Worm (Caenorhabditis elegans) whole organism, midembryonic: Measurements from ENCODE around the gene acy-1.

Experiments used
- T22C8.4 ChIP-seq: fragments of 200-800 bp; sonication (Bioruptor generic); IDR thresholded peaks from 2 replicates; pipeline ENCODE4 v1.3.6; 2022; ENCODE audit warnings: missing genetic modification characterization, missing compliant biosample characterization
- med-1 ChIP-seq: sonication (generic microtip); optimal IDR thresholded peaks from 2 replicates; lab custom pipeline; 2017; ENCODE audit warnings: missing genetic modification characterization, mild to moderate bottlenecking, missing compliant biosample characterization, antibody characterized with exemption, missing genetic modification reagents; ENCODE audit not compliant: insufficient read depth
- ref-1 ChIP-seq: fragments of 200-800 bp; sonication (Bioruptor generic); conservative IDR thresholded peaks from 2 replicates; pipeline ENCODE4 v1.3.6; 2022; ENCODE audit warnings: missing genetic modification reagents, missing genetic modification characterization, missing compliant biosample characterization
- tab-1 ChIP-seq: fragments of 200-800 bp; sonication (Bioruptor generic); IDR thresholded peaks from 2 replicates; pipeline ENCODE4 v1.3.6; 2022; ENCODE audit warnings: missing genetic modification characterization, missing compliant biosample characterization
- ztf-23 ChIP-seq: fragments of 200-800 bp; sonication (Bioruptor generic); IDR thresholded peaks from 2 replicates; pipeline ENCODE4 v1.3.6; 2022; ENCODE audit warnings: missing genetic modification reagents, missing genetic modification characterization, missing compliant biosample characterization
- ztf-29 ChIP-seq: fragments of 200-800 bp; sonication (Bioruptor generic); IDR thresholded peaks from 2 replicates; pipeline ENCODE4 v1.3.6; 2022; ENCODE audit warnings: missing genetic modification reagents, missing genetic modification characterization, missing compliant biosample characterization

DNA sequence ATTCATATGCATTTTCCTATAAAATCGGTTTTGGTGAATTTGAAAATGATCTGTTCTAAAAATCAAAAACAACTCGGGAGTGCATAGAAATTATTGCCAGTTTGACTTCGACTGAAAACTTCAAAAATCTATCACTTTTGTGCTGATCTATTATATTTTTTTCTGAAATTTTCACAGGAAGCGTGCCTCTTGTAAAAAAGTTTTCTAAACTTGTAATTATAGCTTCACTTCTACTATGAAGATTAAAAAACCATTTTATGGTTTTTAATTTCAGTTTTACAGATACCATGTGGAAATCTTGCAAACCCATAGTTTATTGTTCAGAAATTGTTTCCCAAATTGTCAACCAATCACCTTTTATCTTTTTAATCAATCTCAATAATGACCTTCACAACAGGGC, 12.2 kb downstream of the acy-1 start, which contains the start of gene F17C8.9:
- TF ChIP-seq ztf-23 (GFP tag; lab: Robert Waterston, UW): no peak
- TF ChIP-seq ztf-29: no peak
- TF ChIP-seq T22C8.4: no peak
- no peak for TF ChIP-seq med-1 (GFP tag; lab: Kevin White, UChicago)
- TF ChIP-seq tab-1 (GFP tag; lab: Robert Waterston, UW): no peak
- TF ChIP-seq ref-1: no peak
